Worm (Caenorhabditis elegans) whole organism, L1 larva: ENCODE results near the gene ttr-30.

Experiments used
- C04F5.9 ChIP-seq: sonication (generic microtip); optimal IDR thresholded peaks from 2 replicates; lab custom pipeline; 2016; ENCODE audit warnings: missing genetic modification characterization, missing compliant biosample characterization
- F16B12.6 ChIP-seq: fragments of 150-350 bp; optimal IDR thresholded peaks from 2 replicates; lab custom pipeline; 2014; ENCODE audit warnings: missing biosample characterization, missing genetic modification characterization
- aha-1 ChIP-seq: fragments of 150-350 bp; optimal IDR thresholded peaks from 2 replicates; lab custom pipeline; 2014; ENCODE audit warnings: missing biosample characterization, missing genetic modification characterization
- alr-1 ChIP-seq: fragments of 200-800 bp; sonication (Bioruptor generic); optimal IDR thresholded peaks from 2 replicates; lab custom pipeline; 2018; ENCODE audit warnings: borderline replicate concordance, mild to moderate bottlenecking, missing genetic modification characterization, missing compliant biosample characterization
- aly-2 ChIP-seq: fragments of 150-350 bp; optimal IDR thresholded peaks from 2 replicates; lab custom pipeline; 2014; ENCODE audit warnings: missing biosample characterization, missing genetic modification characterization
- blmp-1 ChIP-seq: fragments of 150-350 bp; optimal IDR thresholded peaks from 2 replicates; lab custom pipeline; 2014; ENCODE audit warnings: missing biosample characterization, missing genetic modification characterization
- ceh-8 ChIP-seq: fragments of 200-800 bp; sonication (Bioruptor generic); optimal IDR thresholded peaks from 2 replicates; lab custom pipeline; 2018; ENCODE audit warnings: mild to moderate bottlenecking, missing genetic modification characterization, moderate library complexity, missing compliant biosample characterization
- ces-1 ChIP-seq: fragments of 150-350 bp; optimal IDR thresholded peaks from 2 replicates; lab custom pipeline; 2014; ENCODE audit warnings: missing biosample characterization, missing genetic modification reagents, missing genetic modification characterization
- efl-3 ChIP-seq: fragments of 200-800 bp; sonication (Bioruptor generic); optimal IDR thresholded peaks from 2 replicates; lab custom pipeline; 2018; ENCODE audit warnings: mild to moderate bottlenecking, missing genetic modification characterization, missing compliant biosample characterization
- egl-13 ChIP-seq: sonication (generic microtip); optimal IDR thresholded peaks from 2 replicates; lab custom pipeline; 2016; ENCODE audit warnings: missing genotype, missing genetic modification reagents, missing genetic modification characterization, missing compliant biosample characterization
- egl-27 ChIP-seq, 2 experiments: fragments of 150-350 bp in 1 of 2; sonication (generic microtip); optimal IDR thresholded peaks; 3 replicates each; lab custom pipeline; 2017 to 2018; ENCODE audit warnings: missing biosample characterization in 2 of 2, missing genetic modification characterization in 2 of 2, missing genetic modification reagents in 2 of 2
- elt-2 ChIP-seq: sonication (generic microtip); optimal IDR thresholded peaks from 2 replicates; lab custom pipeline; 2016; ENCODE audit warnings: missing genetic modification characterization, mild to moderate bottlenecking, inconsistent platforms, missing compliant biosample characterization, missing genetic modification reagents
- elt-3 ChIP-seq, 6 experiments: fragments of 150-350 bp in 1 of 6; sonication (generic microtip); optimal IDR thresholded peaks; 2 replicates each; lab custom pipeline; 2017 to 2018; ENCODE audit warnings: missing biosample characterization in 6 of 6, missing genetic modification characterization in 6 of 6, inconsistent platforms in 1 of 6
- ets-5 ChIP-seq: fragments of 200-800 bp; sonication (Bioruptor generic); IDR thresholded peaks from 2 replicates; pipeline ENCODE4 v1.3.6; 2022; ENCODE audit warnings: missing genetic modification characterization, missing compliant biosample characterization
- fkh-4 ChIP-seq: sonication (generic microtip); optimal IDR thresholded peaks from 2 replicates; lab custom pipeline; 2016; ENCODE audit warnings: missing compliant biosample characterization, missing genetic modification characterization, borderline replicate concordance
- hlh-17 ChIP-seq: fragments of 200-800 bp; sonication (Bioruptor generic); optimal IDR thresholded peaks from 2 replicates; lab custom pipeline; 2018; ENCODE audit warnings: missing genetic modification characterization, mild to moderate bottlenecking, missing compliant biosample characterization, moderate library complexity, borderline replicate concordance
- hlh-4 ChIP-seq: sonication (generic microtip); optimal IDR thresholded peaks from 2 replicates; lab custom pipeline; 2016; ENCODE audit warnings: mild to moderate bottlenecking, missing genetic modification characterization, missing compliant biosample characterization
- hpl-2 ChIP-seq: fragments of 150-350 bp; optimal IDR thresholded peaks from 2 replicates; lab custom pipeline; 2014; ENCODE audit warnings: missing biosample characterization, missing genetic modification reagents, missing genetic modification characterization
- irx-1 ChIP-seq: sonication (generic microtip); optimal IDR thresholded peaks from 2 replicates; lab custom pipeline; 2016; ENCODE audit warnings: missing genetic modification characterization, missing compliant biosample characterization
- isw-1 ChIP-seq: fragments of 200-800 bp; sonication (Bioruptor generic); IDR thresholded peaks from 2 replicates; pipeline ENCODE4 v1.3.6; 2022; ENCODE audit warnings: missing genetic modification characterization, missing compliant biosample characterization
- jun-1 ChIP-seq: fragments of 150-350 bp; optimal IDR thresholded peaks from 2 replicates; lab custom pipeline; 2014; ENCODE audit warnings: missing biosample characterization, missing genetic modification reagents, missing genetic modification characterization
- lin-13 ChIP-seq: fragments of 150-350 bp; optimal IDR thresholded peaks from 2 replicates; lab custom pipeline; 2014; ENCODE audit warnings: missing biosample characterization, missing genetic modification reagents, missing genetic modification characterization
- lin-14 ChIP-seq: fragments of 200-800 bp; sonication (Bioruptor generic); optimal IDR thresholded peaks from 2 replicates; lab custom pipeline; 2018; ENCODE audit warnings: mild to moderate bottlenecking, missing genetic modification characterization, moderate library complexity, missing compliant biosample characterization
- lin-15B ChIP-seq: fragments of 150-350 bp; sonication (generic microtip); optimal IDR thresholded peaks from 3 replicates; lab custom pipeline; 2014; ENCODE audit warnings: missing biosample characterization, missing genetic modification characterization
- lin-39 ChIP-seq: fragments of 150-350 bp; optimal IDR thresholded peaks from 2 replicates; lab custom pipeline; 2014; ENCODE audit warnings: missing biosample characterization, missing genetic modification reagents, missing genetic modification characterization
- lir-3 ChIP-seq: sonication (generic microtip); optimal IDR thresholded peaks from 2 replicates; lab custom pipeline; 2016; ENCODE audit warnings: mild to moderate bottlenecking, missing genetic modification characterization, moderate library complexity, missing compliant biosample characterization; ENCODE audit not compliant: poor library complexity
- lsy-2 ChIP-seq, 2 experiments: fragments of 150-350 bp; optimal IDR thresholded peaks; 2 replicates each; lab custom pipeline; 2014; ENCODE audit warnings: missing biosample characterization in 2 of 2, missing genetic modification characterization in 2 of 2
- mab-9 ChIP-seq: fragments of 200-800 bp; sonication (Bioruptor generic); IDR thresholded peaks from 2 replicates; pipeline ENCODE4 v1.3.6; 2022; ENCODE audit warnings: missing genetic modification reagents, missing genetic modification characterization, missing compliant biosample characterization
- mdl-1 ChIP-seq, 2 experiments: fragments of 150-350 bp; optimal IDR thresholded peaks; 2 replicates each; lab custom pipeline; 2014 to 2017; ENCODE audit warnings: missing biosample characterization in 2 of 2, missing genetic modification characterization in 2 of 2, inconsistent platforms in 1 of 2
- mef-2 ChIP-seq: fragments of 150-350 bp; optimal IDR thresholded peaks from 2 replicates; lab custom pipeline; 2014; ENCODE audit warnings: missing biosample characterization, missing genetic modification characterization
- mep-1 ChIP-seq: fragments of 150-350 bp; optimal IDR thresholded peaks from 2 replicates; lab custom pipeline; 2014; ENCODE audit warnings: missing biosample characterization, missing genetic modification characterization
- nhr-11 ChIP-seq: fragments of 150-350 bp; optimal IDR thresholded peaks from 2 replicates; lab custom pipeline; 2014; ENCODE audit warnings: missing biosample characterization, missing genetic modification characterization
- nhr-19 ChIP-seq: fragments of 200-800 bp; sonication (Bioruptor generic); conservative IDR thresholded peaks from 2 replicates; pipeline ENCODE4 v1.3.6; 2022; ENCODE audit warnings: missing genetic modification characterization, missing compliant biosample characterization
- nhr-237 ChIP-seq: fragments of 150-350 bp; optimal IDR thresholded peaks from 2 replicates; lab custom pipeline; 2014; ENCODE audit warnings: missing biosample characterization, missing genetic modification characterization
- nhr-71 ChIP-seq: sonication (generic microtip); optimal IDR thresholded peaks from 2 replicates; lab custom pipeline; 2016; ENCODE audit warnings: mild to moderate bottlenecking, missing genetic modification characterization, moderate library complexity, missing compliant biosample characterization
- nhr-76 ChIP-seq: sonication (generic microtip); optimal IDR thresholded peaks from 2 replicates; lab custom pipeline; 2017; ENCODE audit warnings: missing biosample characterization, missing genetic modification characterization
- nhr-90 ChIP-seq: sonication (generic microtip); optimal IDR thresholded peaks from 2 replicates; lab custom pipeline; 2016; ENCODE audit warnings: mild to moderate bottlenecking, missing genetic modification characterization, missing compliant biosample characterization; ENCODE audit not compliant: poor library complexity
- pax-3 ChIP-seq: fragments of 200-800 bp; sonication (Bioruptor generic); optimal IDR thresholded peaks from 2 replicates; lab custom pipeline; 2018; ENCODE audit warnings: mild to moderate bottlenecking, missing genetic modification characterization, moderate library complexity, missing compliant biosample characterization
- pqm-1 ChIP-seq: sonication (generic microtip); optimal IDR thresholded peaks from 3 replicates; lab custom pipeline; 2017; ENCODE audit warnings: missing biosample characterization, missing genetic modification characterization
- rnt-1 ChIP-seq: sonication (generic microtip); optimal IDR thresholded peaks from 2 replicates; lab custom pipeline; 2016; ENCODE audit warnings: mild to moderate bottlenecking, missing genetic modification characterization, moderate library complexity, missing compliant biosample characterization
- sox-4 ChIP-seq: sonication (generic microtip); optimal IDR thresholded peaks from 2 replicates; lab custom pipeline; 2016; ENCODE audit warnings: missing genetic modification characterization, missing compliant biosample characterization
- swsn-7 ChIP-seq: sonication (generic microtip); optimal IDR thresholded peaks from 2 replicates; lab custom pipeline; 2016; ENCODE audit warnings: missing genetic modification characterization, missing compliant biosample characterization
- tbx-2 ChIP-seq: sonication (generic microtip); optimal IDR thresholded peaks from 2 replicates; lab custom pipeline; 2016; ENCODE audit warnings: missing genetic modification characterization, missing compliant biosample characterization
- unc-130 ChIP-seq: fragments of 150-350 bp; optimal IDR thresholded peaks from 2 replicates; lab custom pipeline; 2017; ENCODE audit warnings: missing biosample characterization, missing genetic modification characterization, inconsistent platforms
- unc-98 ChIP-seq: fragments of 200-800 bp; sonication (Bioruptor generic); IDR thresholded peaks from 2 replicates; pipeline ENCODE4 v1.3.6; 2022; ENCODE audit warnings: missing genetic modification characterization, missing compliant biosample characterization
- vab-15 ChIP-seq: sonication (generic microtip); optimal IDR thresholded peaks from 2 replicates; lab custom pipeline; 2017; ENCODE audit warnings: missing genotype, mild to moderate bottlenecking, missing genetic modification characterization, missing compliant biosample characterization
- xbp-1 ChIP-seq: sonication (generic microtip); optimal IDR thresholded peaks from 2 replicates; lab custom pipeline; 2016; ENCODE audit warnings: missing genetic modification characterization, missing compliant biosample characterization
- zag-1 ChIP-seq: fragments of 150-350 bp; optimal IDR thresholded peaks from 2 replicates; lab custom pipeline; 2014; ENCODE audit warnings: missing biosample characterization, missing genetic modification characterization
- ztf-11 ChIP-seq, 2 experiments: sonication (generic microtip); optimal IDR thresholded peaks; 2 replicates each; lab custom pipeline; 2016 to 2017; ENCODE audit warnings: missing genetic modification characterization in 2 of 2, missing biosample characterization in 1 of 2, missing compliant biosample characterization in 1 of 2

Gene ttr-30

ce11 chrX:7329601-7330000, 1.1 kb upstream of the ttr-30 start, which contains the start of gene ttr-59 (continued):
- no peak for TF ChIP-seq alr-1 (tag; lab: Kevin White, UChicago)
- no peak for TF ChIP-seq aly-2 (tag; lab: Kevin White, UChicago)

- peak; percentile 88 for TF ChIP-seq mab-9 (GFP tag; lab: Robert Waterston, UW)
- no peak for TF ChIP-seq hlh-17
- no peak for TF ChIP-seq hlh-4 (tag; lab: Kevin White, UChicago)
- TF ChIP-seq nhr-11 (tag; lab: Kevin White, UChicago): peak; percentile 71
- TF ChIP-seq xbp-1 (tag; lab: Kevin White, UChicago): peak; percentile 98
- peak; percentile 80 for TF ChIP-seq lir-3 (tag; lab: Kevin White, UChicago)
- peak; percentile 94 for TF ChIP-seq rnt-1 (tag; lab: Kevin White, UChicago)
- TF ChIP-seq nhr-19: peak; percentile 95
- peak; percentile 99 for TF ChIP-seq lin-14
- TF ChIP-seq aha-1 (tag; lab: Kevin White, UChicago): peak; percentile 63
- TF ChIP-seq swsn-7 (tag; lab: Kevin White, UChicago): peak; percentile 98
- no peak for TF ChIP-seq pqm-1 (tag; lab: Kevin White, UChicago)
- TF ChIP-seq sox-4 (tag; lab: Kevin White, UChicago): peak; percentile 86
- TF ChIP-seq nhr-71 (tag; lab: Kevin White, UChicago): peak; percentile 99
- peak; percentile 59 for TF ChIP-seq blmp-1
- TF ChIP-seq pax-3 (tag; lab: Kevin White, UChicago): peak; percentile 83
- peak; percentile 95 for TF ChIP-seq ceh-8 (GFP tag; lab: Kevin White, UChicago)
- peak; percentile 88 for TF ChIP-seq unc-130 (tag; lab: Kevin White, UChicago)
- TF ChIP-seq isw-1 (GFP tag; lab: Robert Waterston, UW): peak; percentile 90
- peak; percentile 31; the same call in 1 of the 2 replicates for TF ChIP-seq unc-98 (GFP tag; lab: Robert Waterston, UW)
- peak; percentile 93 to 98 for TF ChIP-seq mdl-1 (tag; optimal IDR thresholded peaks at IDR 0.05; lab: Kevin White, UChicago)
- peak; percentile 89 to 93 for TF ChIP-seq lsy-2 (tag; optimal IDR thresholded peaks at IDR 0.05; lab: Kevin White, UChicago)
- TF ChIP-seq aly-2 (tag; lab: Kevin White, UChicago): peak; percentile 30
- peak; percentile 94 for TF ChIP-seq lin-13 (GFP tag; lab: Kevin White, UChicago)
- TF ChIP-seq egl-13 (tag; lab: Kevin White, UChicago): peak; percentile 95
- peak; percentile 89 for TF ChIP-seq elt-2 (tag; lab: Kevin White, UChicago)
- no peak for TF ChIP-seq ets-5 (GFP tag; lab: Robert Waterston, UW)
- TF ChIP-seq elt-3 (tag; optimal IDR thresholded peaks at IDR 0.05; lab: Kevin White, UChicago): peak in 3 of 6 experiments; percentile 7 to 88 (median 86)
- TF ChIP-seq C04F5.9 (tag; lab: Kevin White, UChicago): peak; percentile 72
- TF ChIP-seq ztf-11 (tag; optimal IDR thresholded peaks at IDR 0.05; lab: Kevin White, UChicago): peak in 1 of 2 experiments; percentile 89
- TF ChIP-seq efl-3 (GFP tag; lab: Kevin White, UChicago): peak; percentile 4
- TF ChIP-seq tbx-2 (tag; lab: Kevin White, UChicago): peak; percentile 98
- peak; percentile 95 for TF ChIP-seq irx-1
- peak; percentile 42 to 46 for TF ChIP-seq egl-27 (tag; optimal IDR thresholded peaks at IDR 0.05; lab: Kevin White, UChicago)
- TF ChIP-seq F16B12.6 (tag; lab: Kevin White, UChicago): peak; percentile 94
- TF ChIP-seq lin-39: peak; percentile 87
- peak; percentile 95 for TF ChIP-seq jun-1
- peak; percentile 64 for TF ChIP-seq lin-15B (tag; lab: Kevin White, UChicago)
- no peak for TF ChIP-seq vab-15 (tag; lab: Kevin White, UChicago)
- peak; percentile 73 for TF ChIP-seq mef-2 (tag; lab: Kevin White, UChicago)
- TF ChIP-seq hpl-2 (GFP tag; lab: Kevin White, UChicago): peak; percentile 51
- no peak for TF ChIP-seq alr-1 (tag; lab: Kevin White, UChicago)
- TF ChIP-seq mep-1: peak; percentile 95
- peak; percentile 71 for TF ChIP-seq fkh-4 (tag; lab: Kevin White, UChicago)
- TF ChIP-seq nhr-76 (tag; lab: Kevin White, UChicago): no peak
- peak; percentile 75 for TF ChIP-seq nhr-237 (tag; lab: Kevin White, UChicago)
- peak; percentile 95 for TF ChIP-seq nhr-90
- peak; percentile 90 for TF ChIP-seq zag-1 (tag; lab: Kevin White, UChicago)
- TF ChIP-seq ces-1 (GFP tag; lab: Kevin White, UChicago): no peak
Measured at ce11 chrX:7334302-7334724, 3.6 kb downstream of the ttr-30 start, which contains the start of gene epg-7. Gene epg-7 (plus strand): TSS chrX:7334714.
